Worm (Caenorhabditis elegans): ENCODE data around the gene F08F1.4.

F08F1.4 gene

DNA sequence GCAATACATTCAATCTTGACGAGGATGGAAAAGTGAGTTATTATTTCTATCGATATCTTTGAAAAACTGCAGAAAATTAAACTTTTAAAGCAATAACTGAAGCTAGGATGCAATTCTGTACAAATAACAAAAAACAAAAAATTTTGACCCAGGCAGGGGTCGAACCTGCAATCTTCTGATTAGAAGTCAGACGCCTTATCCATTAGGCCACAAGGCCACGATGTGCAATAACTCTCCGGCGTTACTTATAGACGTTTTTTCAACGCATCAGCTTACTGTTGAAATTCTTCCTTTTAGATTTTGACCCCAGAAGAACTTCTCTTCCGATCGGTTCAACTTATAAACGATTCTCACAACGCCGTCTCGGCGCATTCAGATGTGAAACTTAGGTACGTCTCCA is 31.6 kb upstream of the F08F1.4 start (continued):
- peak; percentile 62 for TF ChIP-seq mes-2 (tag; optimal IDR thresholded peaks at IDR 0.05; ENCODE audit: poor library complexity, severe bottlenecking)
- no peak for TF ChIP-seq nhr-25 (tag; optimal IDR thresholded peaks at IDR 0.05; ENCODE audit: borderline replicate concordance, insufficient read depth)
- TF ChIP-seq F26F4.8 (GFP tag; conservative IDR thresholded peaks at IDR 0.05) = peak; percentile 87
- TF ChIP-seq ceh-28 (tag; optimal IDR thresholded peaks at IDR 0.05) = no peak
- TF ChIP-seq nhr-28 (tag; optimal IDR thresholded peaks at IDR 0.05) = no peak
- TF ChIP-seq hlh-11 (tag; optimal IDR thresholded peaks at IDR 0.05) = peak; percentile 22
- no peak for TF ChIP-seq hif-1 (tag; optimal IDR thresholded peaks at IDR 0.05)
- TF ChIP-seq unc-130 (GFP tag; optimal IDR thresholded peaks at IDR 0.05) = peak; percentile 3
- peak; percentile 13 for TF ChIP-seq rbr-2 (tag; optimal IDR thresholded peaks at IDR 0.05)
- TF ChIP-seq mep-1 (tag; optimal IDR thresholded peaks at IDR 0.05) = peak; percentile 21
- no peak for TF ChIP-seq spr-1 (tag; optimal IDR thresholded peaks at IDR 0.05)
- no peak for TF ChIP-seq ztf-7 (tag; optimal IDR thresholded peaks at IDR 0.05)
- TF ChIP-seq mxl-3 (GFP tag; optimal IDR thresholded peaks at IDR 0.05) = no peak
- TF ChIP-seq daf-16 (GFP tag; optimal IDR thresholded peaks at IDR 0.05) = peak; percentile 2 to 49
- peak; percentile 53 for TF ChIP-seq daf-16 (tag; optimal IDR thresholded peaks at IDR 0.05)
- TF ChIP-seq nhr-41 (GFP tag; IDR thresholded peaks at IDR 0.05) = peak; percentile 43; the same call in 1 of the 2 replicates
- TF ChIP-seq Y75B8A.6 (GFP tag; IDR thresholded peaks at IDR 0.05) = no peak
- TF ChIP-seq ceh-82 (tag; optimal IDR thresholded peaks at IDR 0.05) = no peak
- TF ChIP-seq hmg-1.1 (GFP tag; IDR thresholded peaks at IDR 0.05) = no peak
- peak; percentile 80; the same call in 1 of the 2 replicates for TF ChIP-seq F44E2.7 (GFP tag; IDR thresholded peaks at IDR 0.05)
- no peak for TF ChIP-seq zag-1 (tag; optimal IDR thresholded peaks at IDR 0.05)
- no peak for TF ChIP-seq nhr-11 (tag; optimal IDR thresholded peaks at IDR 0.05)
- TF ChIP-seq tra-1 (GFP tag; IDR thresholded peaks at IDR 0.05) = peak; percentile 85
- no peak for TF ChIP-seq spr-3 (GFP tag; optimal IDR thresholded peaks at IDR 0.05)
- no peak for TF ChIP-seq lin-39 (tag; optimal IDR thresholded peaks at IDR 0.05)
- TF ChIP-seq zfp-2 (tag; optimal IDR thresholded peaks at IDR 0.05) = no peak
- TF ChIP-seq daf-19 (GFP tag; conservative IDR thresholded peaks at IDR 0.05) = peak; percentile 57; the same call in 1 of the 2 replicates
- 0 out of 2 replicates have a peak, but pooled peaks have one; percentile 30 for TF ChIP-seq arid-1 (GFP tag; conservative IDR thresholded peaks at IDR 0.05)
- TF ChIP-seq D1046.2 (GFP tag; IDR thresholded peaks at IDR 0.05) = 0 out of 2 replicates have a peak, but pooled peaks have one; percentile 13
- peak; percentile 31 for TF ChIP-seq nhr-102 (tag; optimal IDR thresholded peaks at IDR 0.05)
- no peak for TF ChIP-seq madf-9 (GFP tag; conservative IDR thresholded peaks at IDR 0.05)
- peak; percentile 66 for TF ChIP-seq mxl-2 (GFP tag; conservative IDR thresholded peaks at IDR 0.05)
- no peak for TF ChIP-seq R02D3.7 (tag; optimal IDR thresholded peaks at IDR 0.05)
- TF ChIP-seq pqm-1 (tag; optimal IDR thresholded peaks at IDR 0.05) = no peak
- TF ChIP-seq vab-7 (GFP tag; IDR thresholded peaks at IDR 0.05) = peak; percentile 77
- TF ChIP-seq dve-1 (tag; optimal IDR thresholded peaks at IDR 0.05; ENCODE audit: insufficient read depth) = peak; percentile 3
- TF ChIP-seq F10B5.3 (tag; optimal IDR thresholded peaks at IDR 0.05) = no peak
- no peak for TF ChIP-seq saeg-2 (GFP tag; IDR thresholded peaks at IDR 0.05)
- no peak for TF ChIP-seq ceh-32 (tag; optimal IDR thresholded peaks at IDR 0.05; ENCODE audit: poor library complexity)
- TF ChIP-seq T26A8.4 (GFP tag; IDR thresholded peaks at IDR 0.05) = peak; percentile 46
- peak; percentile 67; the same call in 1 of the 2 replicates for TF ChIP-seq ceh-44 (GFP tag; IDR thresholded peaks at IDR 0.05)
- no peak for TF ChIP-seq tag-97 (GFP tag; IDR thresholded peaks at IDR 0.05)
- no peak for TF ChIP-seq aly-2 (tag; optimal IDR thresholded peaks at IDR 0.05)
- TF ChIP-seq duxl-1 (tag; optimal IDR thresholded peaks at IDR 0.05; ENCODE audit: poor library complexity) = peak; percentile 32
- no peak for TF ChIP-seq jun-1 (tag; optimal IDR thresholded peaks at IDR 0.05)
- TF ChIP-seq zip-11 (GFP tag; IDR thresholded peaks at IDR 0.05) = no peak
- peak; percentile 30 for TF ChIP-seq hlh-30 (tag; optimal IDR thresholded peaks at IDR 0.05; ENCODE audit: insufficient read depth)
- no peak for TF ChIP-seq unc-62 (GFP tag; optimal IDR thresholded peaks at IDR 0.05 in 1 of 2)
- no peak for TF ChIP-seq unc-62 (tag; optimal IDR thresholded peaks at IDR 0.05)
- peak; percentile 74; the same call in 1 of the 2 replicates for TF ChIP-seq pha-4 (GFP tag; IDR thresholded peaks at IDR 0.05)
- no peak for TF ChIP-seq pha-4 (tag; optimal IDR thresholded peaks at IDR 0.05)

Data from whole organism, L4 larva.